Worm (Caenorhabditis elegans): ENCODE measurements around the gene tag-18.

DNA sequence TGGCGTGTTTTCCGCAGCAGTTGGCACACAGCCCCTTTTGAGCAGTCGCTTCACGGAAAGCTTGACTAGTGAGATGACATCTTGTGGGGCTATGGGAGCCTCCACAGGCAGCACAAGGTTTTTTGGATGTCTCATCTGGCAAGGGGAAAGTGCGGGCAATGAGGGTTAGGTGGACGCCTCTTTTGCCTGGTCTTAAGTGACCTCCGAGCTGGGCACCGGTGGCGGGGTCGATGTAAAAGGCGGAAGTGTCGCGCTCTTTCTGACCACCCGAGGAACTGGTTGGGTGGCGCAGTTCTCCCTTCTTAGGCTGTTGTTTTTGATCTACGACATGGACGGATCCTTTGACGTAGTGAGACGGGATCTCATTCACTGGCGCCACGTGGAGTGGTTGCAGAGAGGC is 17.5 kb upstream of the tag-18 start:
- no peak for TF ChIP-seq tra-4 (tag; optimal IDR thresholded peaks at IDR 0.05)
- no peak for TF ChIP-seq tbx-11 (GFP tag; IDR thresholded peaks at IDR 0.05)
- TF ChIP-seq ama-1 (optimal IDR thresholded peaks at IDR 0.05), result no peak
- TF ChIP-seq flt-1 (GFP tag; IDR thresholded peaks at IDR 0.05), result no peak
- no peak for TF ChIP-seq ceh-13 (GFP tag; optimal IDR thresholded peaks at IDR 0.05)
